Fruit fly (Drosophila melanogaster) S2 (cell line): Measurements from ENCODE around the gene EMC3.

ENCODE experiments used
- CG8478 ChIP-seq: fragments of >200 bp; optimal IDR thresholded peaks from 2 replicates; lab custom pipeline; 2018
- CTCF ChIP-seq, 2 experiments: fragments of >200 bp; optimal IDR thresholded peaks; 2 replicates each; lab custom pipeline; 2018

DNA sequence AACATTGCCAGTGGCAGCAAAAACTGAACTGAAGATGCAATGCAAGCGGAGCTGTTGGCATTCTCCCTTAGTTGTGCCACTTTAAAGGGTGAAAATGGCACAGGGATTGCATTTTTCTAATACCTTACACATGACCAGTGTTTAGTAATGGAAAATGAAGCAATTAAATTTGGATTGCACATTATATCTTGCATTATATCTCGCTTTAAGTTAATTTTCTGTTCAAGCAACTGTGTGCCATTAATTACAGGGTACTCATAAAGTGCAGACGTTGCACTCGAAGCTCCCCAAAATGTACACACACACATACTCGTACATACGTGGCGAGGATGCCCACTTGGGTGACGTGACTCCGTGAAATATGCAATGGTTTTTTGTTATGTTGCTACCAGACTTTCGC lies 27.4 kb upstream of the EMC3 start:
- TF ChIP-seq CTCF (optimal IDR thresholded peaks at IDR 0.05; lab: Kevin White, UChicago) (no peak), CG8478 (lab: Kevin White, UChicago) (no peak)
